Worm (Caenorhabditis elegans) whole organism, L2 larva: Measurements from ENCODE around the gene rpn-13.

Experiments
- ZK546.5 ChIP-seq: sonication (generic microtip); optimal IDR thresholded peaks from 2 replicates; lab custom pipeline; 2017; ENCODE audit warnings: missing biosample characterization, missing genetic modification characterization
- ceh-16 ChIP-seq: fragments of 150-350 bp; optimal IDR thresholded peaks from 2 replicates; lab custom pipeline; 2014; ENCODE audit warnings: missing biosample characterization, missing genetic modification characterization
- ceh-82 ChIP-seq: fragments of 150-350 bp; optimal IDR thresholded peaks from 2 replicates; lab custom pipeline; 2014; ENCODE audit warnings: missing biosample characterization, missing genetic modification characterization
- elt-1 ChIP-seq: fragments of 150-350 bp; optimal IDR thresholded peaks from 2 replicates; lab custom pipeline; 2014; ENCODE audit warnings: missing biosample characterization, missing genetic modification characterization
- fos-1 ChIP-seq: fragments of 150-350 bp; optimal IDR thresholded peaks from 2 replicates; lab custom pipeline; 2014; ENCODE audit warnings: missing biosample characterization, missing genetic modification characterization
- mab-5 ChIP-seq: fragments of 150-350 bp; optimal IDR thresholded peaks from 2 replicates; lab custom pipeline; 2014; ENCODE audit warnings: missing biosample characterization, missing genetic modification characterization
- nhr-129 ChIP-seq: fragments of 150-350 bp; optimal IDR thresholded peaks from 2 replicates; lab custom pipeline; 2014; ENCODE audit warnings: missing biosample characterization, missing genetic modification characterization
- snpc-4 ChIP-seq: fragments of 150-350 bp; optimal IDR thresholded peaks from 2 replicates; lab custom pipeline; 2014; ENCODE audit warnings: missing biosample characterization, missing genetic modification characterization
- unc-55 ChIP-seq: fragments of 150-350 bp; sonication (generic microtip); optimal IDR thresholded peaks from 3 replicates; lab custom pipeline; 2014; ENCODE audit warnings: missing biosample characterization, missing genetic modification reagents, missing genetic modification characterization
- ztf-4 ChIP-seq: fragments of 150-350 bp; optimal IDR thresholded peaks from 2 replicates; lab custom pipeline; 2014; ENCODE audit warnings: missing biosample characterization, missing genetic modification characterization

DNA sequence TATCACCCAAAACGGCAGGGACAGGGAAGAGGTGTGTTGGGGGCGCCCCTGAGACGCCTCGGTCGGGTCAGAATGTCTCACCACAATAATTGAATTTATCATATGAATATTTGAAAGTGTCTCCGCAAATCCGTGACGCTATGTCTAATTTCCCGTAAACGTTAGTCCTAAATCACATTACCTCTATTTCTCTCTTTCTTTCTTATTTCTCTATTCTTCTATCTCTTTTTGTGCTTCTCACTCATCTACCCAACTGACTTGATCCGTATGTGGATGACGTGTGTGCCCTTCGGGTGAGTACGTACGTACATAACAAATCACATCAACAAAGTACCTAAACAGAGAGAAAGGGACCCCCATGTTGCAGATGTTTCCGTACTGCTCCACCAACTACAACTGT is 24.4 kb downstream of the rpn-13 start:
- no peak for TF ChIP-seq snpc-4 (tag; lab: Kevin White, UChicago)
- no peak for TF ChIP-seq unc-55 (GFP tag; lab: Kevin White, UChicago)
- TF ChIP-seq ztf-4 (tag; lab: Kevin White, UChicago): no peak
- TF ChIP-seq elt-1 (tag; lab: Kevin White, UChicago): no peak
- TF ChIP-seq mab-5 (tag; lab: Kevin White, UChicago): no peak
- TF ChIP-seq ZK546.5 (tag; lab: Kevin White, UChicago): no peak
- TF ChIP-seq fos-1 (tag; lab: Kevin White, UChicago): no peak
- TF ChIP-seq ceh-82 (tag; lab: Kevin White, UChicago): no peak
- TF ChIP-seq ceh-16 (tag; lab: Kevin White, UChicago): no peak
- no peak for TF ChIP-seq nhr-129
